Worm (Caenorhabditis elegans): ENCODE measurements around the gene R12B2.7.

R12B2.7 gene

DNA sequence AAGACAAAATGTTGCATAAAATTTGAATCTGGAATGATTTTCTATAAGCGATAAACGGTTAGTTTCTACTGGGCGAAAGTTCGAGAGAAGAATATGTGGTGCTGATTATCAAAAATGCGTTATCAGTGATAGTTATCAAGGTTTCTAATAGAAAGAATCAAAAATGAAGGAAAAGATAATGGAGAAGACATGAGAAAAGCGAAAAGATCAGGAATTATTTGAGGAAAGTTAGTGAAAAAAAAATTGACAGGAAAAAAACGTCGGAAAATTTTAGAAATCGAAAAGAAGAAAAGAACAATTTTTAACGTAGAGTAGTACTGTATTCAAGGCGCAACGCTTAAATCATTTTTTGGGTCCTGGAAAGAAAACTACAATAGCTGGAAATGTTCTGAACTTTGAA, 48.9 kb downstream of the R12B2.7 start, which contains the start of gene dnpp-1 (continued):
- TF ChIP-seq snpc-1.1 (tag; optimal IDR thresholded peaks at IDR 0.05; ENCODE audit: insufficient read depth) (no peak), chd-7 (tag; optimal IDR thresholded peaks at IDR 0.05) (no peak), xnd-1 (tag; optimal IDR thresholded peaks at IDR 0.05) (peak; percentile 68), rcor-1 (GFP tag; IDR thresholded peaks at IDR 0.05) (no peak), madf-10 (tag; optimal IDR thresholded peaks at IDR 0.05) (no peak), madf-3 (GFP tag; IDR thresholded peaks at IDR 0.05) (no peak), F57C9.4 (tag; optimal IDR thresholded peaks at IDR 0.05) (no peak), atf-7 (tag; optimal IDR thresholded peaks at IDR 0.05) (no peak), Y95B8A.8 (GFP tag; IDR thresholded peaks at IDR 0.05) (no peak), ekl-4 (GFP tag; IDR thresholded peaks at IDR 0.05) (no peak), C17E4.6 (GFP tag; IDR thresholded peaks at IDR 0.05) (no peak), repo-1 (tag; optimal IDR thresholded peaks at IDR 0.05) (no peak), bed-1 (GFP tag; IDR thresholded peaks at IDR 0.05) (no peak), Y56A3A.18 (GFP tag; IDR thresholded peaks at IDR 0.05) (no peak), snpc-1.3 (tag; optimal IDR thresholded peaks at IDR 0.05; ENCODE audit: insufficient read depth) (no peak), rpc-1 (optimal IDR thresholded peaks at IDR 0.05) (no peak), rpc-1 (tag; optimal IDR thresholded peaks at IDR 0.05) (no peak), B0035.1 (tag; optimal IDR thresholded peaks at IDR 0.05) (no peak)

DNA sequence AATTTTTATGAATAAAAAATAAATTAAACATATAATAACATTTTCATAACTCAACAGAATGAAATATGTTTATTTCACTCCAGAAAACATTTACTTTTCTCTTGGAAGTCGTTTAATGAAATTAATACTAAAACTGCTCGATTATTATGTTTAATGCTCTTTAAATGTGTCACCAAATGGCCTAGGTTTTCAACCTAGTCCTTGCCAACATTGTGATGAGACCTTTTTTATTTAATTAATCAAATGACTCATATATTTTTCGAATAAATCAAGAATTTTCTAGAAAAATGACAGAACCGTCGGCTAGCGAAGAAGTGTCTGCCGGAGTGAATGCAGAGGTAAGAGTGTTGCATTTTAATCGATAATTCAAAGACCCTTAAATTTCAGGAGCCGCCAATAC, 49.4 kb downstream of the R12B2.7 start, which contains the start of gene rabn-5:
Gene rabn-5, plus strand, starts transcription at position 284 of the 400 bp plus-strand sequence.
- no peak for TF ChIP-seq fkh-3 (tag; optimal IDR thresholded peaks at IDR 0.05)
- TF ChIP-seq cebp-1 (GFP tag; IDR thresholded peaks at IDR 0.05): no peak
- peak; percentile 7 for TF ChIP-seq cebp-1 (tag; optimal IDR thresholded peaks at IDR 0.05)

Data from whole organism, young adult.